Worm (Caenorhabditis elegans) whole organism, dauer: ENCODE data around the gene Y60A9.3.

Experiments
- unc-62 ChIP-seq: sonication (generic microtip); optimal IDR thresholded peaks from 2 replicates; lab custom pipeline; 2017; ENCODE audit warnings: missing biosample characterization, missing genetic modification reagents, missing genetic modification characterization

The Y60A9.3 gene

DNA sequence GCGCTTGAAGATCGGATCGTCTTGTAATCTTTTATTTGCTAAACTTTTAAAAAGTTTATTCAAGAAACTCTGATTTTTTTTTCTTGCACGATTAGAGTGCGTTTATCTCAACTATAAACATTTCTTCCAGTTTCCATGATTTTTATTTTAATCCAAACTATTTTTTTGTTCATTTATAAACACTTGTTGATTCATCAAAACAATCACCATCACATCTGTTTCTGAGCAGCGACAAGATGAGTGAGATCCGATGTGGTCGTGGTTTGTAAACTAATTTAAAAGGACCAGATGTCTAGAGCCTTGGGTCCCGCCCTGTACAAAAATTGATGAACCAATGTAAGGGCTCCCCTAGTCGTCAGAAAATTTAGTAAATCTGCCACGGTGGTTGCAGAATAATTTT lies 18.2 kb downstream of the Y60A9.3 start:
- TF ChIP-seq unc-62 (GFP tag; lab: Kevin White, UChicago) = no peak

DNA sequence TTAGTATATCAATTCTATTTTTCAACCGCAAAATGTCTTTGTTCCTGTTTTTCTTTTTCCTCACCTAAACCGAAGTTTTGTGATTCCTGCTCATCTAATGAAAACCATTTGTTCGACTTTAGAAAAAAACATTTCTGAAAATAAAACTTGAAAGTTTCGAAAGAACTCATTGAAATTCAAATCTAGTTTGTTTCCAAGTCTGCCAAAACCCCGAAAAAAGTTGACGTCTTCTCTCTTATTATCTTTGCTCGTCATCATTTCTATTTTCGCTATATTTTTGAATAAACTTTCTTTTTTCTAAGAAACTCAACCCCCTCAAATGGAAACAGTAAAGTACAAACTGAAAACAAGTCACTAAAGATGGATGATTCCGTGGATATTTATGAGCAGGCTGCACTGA lies 22.8 kb downstream of the Y60A9.3 start, which contains the start of gene frpr-17:
Gene frpr-17, plus strand, starts transcription at position 301 of the 400 bp plus-strand sequence.
- TF ChIP-seq unc-62 (GFP tag; lab: Kevin White, UChicago) = no peak

DNA sequence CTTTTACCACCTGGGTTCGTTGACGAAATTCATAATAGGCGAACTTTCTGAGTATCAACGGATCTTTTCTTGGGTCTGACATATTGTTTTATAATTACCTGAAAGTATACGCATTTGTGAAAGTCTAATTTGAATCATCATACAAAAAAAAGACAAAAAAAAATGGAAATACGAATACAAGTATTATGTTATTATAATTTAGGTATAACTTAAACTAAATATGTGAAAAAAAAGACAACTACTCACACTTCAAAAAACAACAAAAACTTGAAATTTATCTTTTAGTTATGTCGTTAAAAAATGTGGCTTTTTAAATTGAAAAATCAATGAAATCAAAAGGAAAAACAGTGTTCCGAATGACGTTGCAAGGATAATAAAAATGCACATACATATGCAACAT lies 29.7 kb downstream of the Y60A9.3 start, which contains the start of gene fbxa-179:
Gene fbxa-179, minus strand, starts transcription at position 101 of the 400 bp plus-strand sequence.
- no peak for TF ChIP-seq unc-62 (GFP tag; lab: Kevin White, UChicago)

DNA sequence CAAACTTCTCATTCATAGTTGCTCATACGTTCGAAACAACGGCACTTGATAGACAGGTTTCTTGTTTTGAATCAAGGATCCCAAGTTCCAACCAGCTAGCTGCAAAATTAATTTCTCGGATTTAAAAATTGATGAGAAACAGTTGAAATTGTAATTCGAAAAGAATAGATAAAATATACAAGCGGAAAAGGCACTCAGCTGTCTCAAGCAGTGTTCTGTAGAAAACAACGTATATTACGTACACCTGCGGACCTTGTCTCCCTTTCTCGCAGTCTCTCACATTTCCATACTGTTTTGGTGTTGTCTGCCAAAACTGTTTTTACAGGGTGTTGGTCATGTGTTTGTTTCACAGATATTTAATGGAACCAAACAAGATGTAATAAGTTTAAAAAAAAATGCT lies 32.6 kb downstream of the Y60A9.3 start, which contains the start of gene F23D12.10:
Gene F23D12.10, minus strand, starts transcription at position 101 of the 400 bp plus-strand sequence.
- no peak for TF ChIP-seq unc-62 (GFP tag; lab: Kevin White, UChicago)

DNA sequence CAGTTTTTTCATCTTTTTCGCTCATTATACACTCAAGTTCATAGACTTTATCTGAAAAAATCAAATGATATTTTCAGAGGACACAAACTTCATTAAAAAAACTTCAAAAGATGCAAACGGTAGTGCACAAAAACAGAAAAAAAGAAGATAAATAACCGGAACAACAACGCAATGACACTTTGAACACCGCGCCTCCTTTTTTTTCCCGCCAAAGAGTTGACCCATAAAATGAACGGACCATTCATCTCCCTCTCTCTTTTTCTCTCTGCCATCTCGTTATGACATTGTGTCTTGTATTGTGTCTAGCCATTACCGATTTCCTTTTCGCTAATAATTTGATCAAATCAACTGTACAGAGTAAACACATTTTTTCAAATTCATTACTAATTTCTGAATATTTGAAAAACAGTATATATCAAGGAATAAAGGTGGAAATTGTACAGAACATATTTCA lies 38.5 kb downstream of the Y60A9.3 start, which contains the start of gene F23D12.2:
Gene F23D12.2, minus strand, starts transcription at position 51 of the 454 bp plus-strand sequence.
- TF ChIP-seq unc-62 (GFP tag; lab: Kevin White, UChicago) = no peak

DNA sequence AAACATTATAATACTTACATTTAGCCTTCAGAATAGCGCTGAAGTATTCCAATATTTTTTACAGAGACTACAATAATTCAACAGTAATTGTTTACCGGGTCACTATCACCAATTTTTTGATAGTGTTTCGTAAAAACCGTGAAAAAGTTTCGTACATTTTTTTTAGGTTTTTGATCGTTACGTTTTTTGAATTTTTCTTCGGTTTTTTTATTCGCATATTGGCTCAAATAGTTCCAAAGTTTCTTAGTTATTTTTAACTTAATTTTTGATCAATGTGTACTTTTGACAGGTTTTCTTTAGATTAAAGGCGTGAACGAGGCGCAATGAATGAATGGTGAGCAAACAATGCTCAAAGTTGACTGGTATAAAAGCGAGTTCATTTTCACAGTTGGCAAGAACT lies 40.1 kb downstream of the Y60A9.3 start, which contains the start of gene fipr-3:
Gene fipr-3, plus strand, starts transcription at position 301 of the 400 bp plus-strand sequence.
- no peak for TF ChIP-seq unc-62 (GFP tag; lab: Kevin White, UChicago)

DNA sequence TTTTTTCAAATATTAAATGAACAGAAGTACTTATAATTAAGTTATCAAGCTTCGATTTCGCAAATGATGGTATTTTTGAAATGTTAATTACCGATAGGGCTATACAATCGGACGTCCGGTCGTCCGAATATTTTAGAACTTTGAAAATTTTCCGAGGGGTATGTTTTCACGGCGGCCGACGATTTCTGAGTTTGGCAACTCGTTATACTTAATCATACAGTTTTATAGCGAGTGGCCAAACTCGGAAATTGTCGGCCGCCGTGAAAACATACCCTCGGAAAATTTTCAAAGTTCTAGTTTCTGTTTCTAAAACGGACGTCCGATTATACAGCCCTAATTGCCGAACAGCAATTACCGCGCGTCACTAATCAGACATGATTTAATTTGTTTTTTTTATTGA lies 41.1 kb downstream of the Y60A9.3 start:
- TF ChIP-seq unc-62 (GFP tag; lab: Kevin White, UChicago) = no peak

DNA sequence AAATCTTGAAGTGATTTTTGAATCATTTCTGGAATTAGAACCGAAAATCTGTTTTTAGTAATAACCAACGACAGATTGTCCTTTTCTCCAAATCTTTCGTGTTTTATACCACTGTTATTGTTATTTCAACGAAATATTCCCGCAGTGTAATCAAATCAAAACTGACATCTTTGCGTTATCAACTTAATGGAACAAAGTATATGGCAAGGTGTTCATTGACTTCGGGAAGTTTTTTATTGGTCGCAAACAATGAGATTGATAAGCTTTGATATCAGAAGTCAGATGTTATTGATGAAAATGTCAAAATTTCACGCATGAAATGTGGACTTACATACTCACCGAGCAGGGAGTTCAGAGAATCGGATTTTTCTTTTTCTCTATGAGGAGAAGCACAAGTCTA lies 41.6 kb downstream of the Y60A9.3 start, which contains the start of gene F23D12.11:
Gene F23D12.11, minus strand, starts transcription at position 79 of the 400 bp plus-strand sequence.
- TF ChIP-seq unc-62 (GFP tag; lab: Kevin White, UChicago) = no peak

DNA sequence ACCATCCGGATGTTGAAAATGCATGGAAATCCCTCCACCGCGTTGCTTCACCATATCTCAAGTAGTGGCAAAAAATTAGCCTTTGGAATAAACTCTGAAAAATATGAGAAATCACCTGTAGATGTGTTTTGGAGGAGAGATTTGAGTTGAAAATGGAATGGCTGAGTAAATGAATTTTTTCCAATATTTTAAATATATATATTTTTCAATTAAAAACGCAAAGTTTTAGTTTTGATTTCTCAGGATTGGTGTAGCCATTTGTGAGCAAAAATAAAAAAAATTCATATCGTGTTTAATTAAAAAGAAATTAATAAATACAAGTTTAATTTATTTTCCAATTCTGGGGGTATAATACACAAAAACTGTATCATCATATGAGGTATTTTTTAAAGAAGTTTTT lies 45.0 kb downstream of the Y60A9.3 start, which contains the start of gene F23D12.1:
Gene F23D12.1, minus strand, starts transcription at position 101 of the 400 bp plus-strand sequence.
- no peak for TF ChIP-seq unc-62 (GFP tag; lab: Kevin White, UChicago)

DNA sequence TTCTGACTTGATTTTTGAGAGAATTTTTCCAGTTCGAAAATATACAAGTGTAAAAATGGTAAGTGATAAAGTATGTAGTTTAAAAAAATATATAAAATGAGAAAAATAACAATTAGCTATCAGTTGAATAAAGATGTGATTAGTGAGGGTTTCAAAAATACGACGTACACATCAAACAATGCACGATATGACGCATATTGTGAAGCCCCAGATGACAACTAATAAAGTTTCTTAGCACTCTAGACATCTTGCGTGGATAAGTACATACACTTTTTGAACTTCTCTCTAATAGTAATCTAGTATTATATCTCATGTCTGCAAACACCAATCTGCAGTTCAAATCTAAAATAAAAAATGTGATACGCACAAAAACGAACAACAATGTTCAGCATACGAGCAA lies 47.4 kb downstream of the Y60A9.3 start:
- TF ChIP-seq unc-62 (GFP tag; lab: Kevin White, UChicago) = no peak
